Fruit fly (Drosophila melanogaster): ENCODE results near the gene CG13051.

CG13051 gene

DNA sequence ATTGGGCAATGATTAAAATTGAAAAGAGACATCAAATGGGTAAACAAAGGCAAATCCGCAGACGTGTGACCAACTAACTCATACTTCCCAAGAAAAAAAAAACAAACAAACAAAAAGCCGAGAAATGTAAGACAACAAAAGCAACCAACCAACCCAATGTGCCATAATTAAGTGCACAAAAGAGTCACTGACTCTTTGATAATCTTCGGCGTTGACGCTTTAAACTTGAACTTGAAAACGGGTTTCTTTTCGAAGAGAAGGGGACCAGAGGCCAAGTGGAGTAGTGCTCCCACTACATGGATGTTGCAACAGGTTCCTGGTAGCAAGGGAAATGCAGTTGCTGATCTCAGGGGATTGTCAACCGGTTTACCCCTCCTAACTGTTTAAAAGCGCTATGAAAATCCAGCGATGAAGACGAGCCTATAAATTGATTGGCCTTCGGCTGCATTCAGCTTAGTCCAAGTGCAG, 15.1 kb upstream of the CG13051 start, which contains the start of gene CG13064 (continued):
- TF ChIP-seq Hmr (GFP tag; optimal IDR thresholded peaks at IDR 0.05): no peak
- TF ChIP-seq Poxn (GFP tag; IDR thresholded peaks at IDR 0.05): no peak
- TF ChIP-seq CG3995 (GFP tag; optimal IDR thresholded peaks at IDR 0.05): no peak
- TF ChIP-seq CG5245 (GFP tag; optimal IDR thresholded peaks at IDR 0.05): no peak
- TF ChIP-seq lola (GFP tag; optimal IDR thresholded peaks at IDR 0.05): no peak
- no peak for TF ChIP-seq CG31441 (GFP tag; IDR thresholded peaks at IDR 0.05)
- TF ChIP-seq Kr (GFP tag; optimal IDR thresholded peaks at IDR 0.05): no peak
- TF ChIP-seq corto (GFP tag; optimal IDR thresholded peaks at IDR 0.05): no peak
- no peak for TF ChIP-seq CG7928 (GFP tag; optimal IDR thresholded peaks at IDR 0.05)
- TF ChIP-seq oc (tag; optimal IDR thresholded peaks at IDR 0.05): peak; percentile 56
- no peak for TF ChIP-seq Hmx (GFP tag; optimal IDR thresholded peaks at IDR 0.05)
- TF ChIP-seq chif (GFP tag; optimal IDR thresholded peaks at IDR 0.05): no peak
- TF ChIP-seq ind (GFP tag; optimal IDR thresholded peaks at IDR 0.05): no peak
- no peak for TF ChIP-seq CG11504 (tag; optimal IDR thresholded peaks at IDR 0.05)
- TF ChIP-seq jumu (GFP tag; optimal IDR thresholded peaks at IDR 0.05): no peak
- TF ChIP-seq CG9817 (tag; optimal IDR thresholded peaks at IDR 0.05): no peak
- TF ChIP-seq D (optimal IDR thresholded peaks at IDR 0.05): no peak
- no peak for TF ChIP-seq D (GFP tag; optimal IDR thresholded peaks at IDR 0.05)
- no peak for TF ChIP-seq Sox100B (GFP tag; optimal IDR thresholded peaks at IDR 0.05)
- no peak for TF ChIP-seq odd (GFP tag; optimal IDR thresholded peaks at IDR 0.05)
- no peak for TF ChIP-seq az2 (GFP tag; optimal IDR thresholded peaks at IDR 0.05)
- no peak for TF ChIP-seq Hey (tag; optimal IDR thresholded peaks at IDR 0.05)
- TF ChIP-seq abd-A (tag; optimal IDR thresholded peaks at IDR 0.05): peak; percentile 75
- TF ChIP-seq btn (GFP tag; optimal IDR thresholded peaks at IDR 0.05): no peak
- TF ChIP-seq Usf (GFP tag; optimal IDR thresholded peaks at IDR 0.05): no peak
- TF ChIP-seq CG15011 (GFP tag; optimal IDR thresholded peaks at IDR 0.05): no peak
- TF ChIP-seq Bdp1 (GFP tag; optimal IDR thresholded peaks at IDR 0.05): no peak
- no peak for TF ChIP-seq pzg (GFP tag; optimal IDR thresholded peaks at IDR 0.05)

DNA sequence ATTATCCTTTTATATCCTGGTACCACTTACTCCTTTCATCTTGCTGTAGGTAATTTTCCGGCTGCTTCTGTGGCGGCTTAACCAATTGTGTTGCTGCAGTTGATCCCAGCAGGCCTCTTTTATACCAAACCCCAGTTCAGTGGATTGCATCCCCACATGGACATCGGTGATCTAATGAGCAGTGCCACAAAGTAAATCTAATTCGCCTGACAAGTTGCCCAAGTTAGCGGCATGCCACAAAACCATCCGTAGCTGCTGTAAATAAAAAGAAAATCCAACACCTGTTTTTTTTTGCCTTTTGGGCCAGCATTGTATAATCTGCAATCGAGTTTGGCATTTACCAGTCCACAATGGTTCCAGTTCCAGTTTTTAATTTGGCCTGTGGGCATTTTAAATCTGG, 14.3 kb upstream of the CG13051 start, which contains the start of gene CG13050:
TSS of gene CG13050 (minus strand) at position 101 of the 400 bp plus-strand sequence.
- no peak for TF ChIP-seq bab2 (GFP tag; optimal IDR thresholded peaks at IDR 0.05)
- TF ChIP-seq CG11560 (tag; IDR thresholded peaks at IDR 0.05): no peak
- TF ChIP-seq abd-A (tag; optimal IDR thresholded peaks at IDR 0.05): no peak
- TF ChIP-seq CG11093 (GFP tag; IDR thresholded peaks at IDR 0.05): no peak
- TF ChIP-seq CG14441 (GFP tag; IDR thresholded peaks at IDR 0.05): no peak
- no peak for TF ChIP-seq Pdp1 (GFP tag; optimal IDR thresholded peaks at IDR 0.05)
- no peak for TF ChIP-seq yki (optimal IDR thresholded peaks at IDR 0.05)

DNA sequence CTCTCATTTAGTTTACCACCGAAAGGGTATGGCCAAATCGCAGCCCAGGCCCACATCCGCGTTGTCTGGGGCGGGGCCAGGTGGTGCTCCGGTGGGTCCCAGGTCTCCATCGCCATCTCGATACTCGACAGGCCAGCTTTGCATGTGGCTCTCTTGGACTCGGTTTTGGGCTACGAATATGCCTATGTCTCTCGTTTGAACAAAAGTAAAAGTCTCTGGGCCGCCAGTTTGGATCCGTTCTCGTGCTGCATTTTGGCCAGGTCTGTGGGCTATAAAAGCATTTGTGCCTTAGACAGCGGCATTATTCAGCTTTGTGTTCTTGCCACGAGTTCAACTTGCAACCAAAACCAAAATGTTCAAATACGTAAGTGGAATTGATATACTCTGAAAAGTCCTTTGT, 12.2 kb upstream of the CG13051 start, which contains the start of gene CG13065:
TSS of gene CG13065 (plus strand) at position 301 of the 400 bp plus-strand sequence.
- TF ChIP-seq Dbx (GFP tag; IDR thresholded peaks at IDR 0.05): no peak
- TF ChIP-seq CG4854 (GFP tag; optimal IDR thresholded peaks at IDR 0.05): no peak
- TF ChIP-seq CG12155 (GFP tag; optimal IDR thresholded peaks at IDR 0.05): no peak
- no peak for TF ChIP-seq chm (GFP tag; IDR thresholded peaks at IDR 0.05)
- TF ChIP-seq CG16815 (GFP tag; optimal IDR thresholded peaks at IDR 0.05): no peak
- TF ChIP-seq Asciz (GFP tag; optimal IDR thresholded peaks at IDR 0.05): no peak
- no peak for TF ChIP-seq otp (GFP tag; IDR thresholded peaks at IDR 0.05)
- no peak for TF ChIP-seq Oaz (GFP tag; IDR thresholded peaks at IDR 0.05)
- TF ChIP-seq Lhr (GFP tag; optimal IDR thresholded peaks at IDR 0.05): no peak

Measured in whole organism, embryonic.